Worm (Caenorhabditis elegans): ENCODE results near the gene Y46H3D.8.

The Y46H3D.8 gene

DNA sequence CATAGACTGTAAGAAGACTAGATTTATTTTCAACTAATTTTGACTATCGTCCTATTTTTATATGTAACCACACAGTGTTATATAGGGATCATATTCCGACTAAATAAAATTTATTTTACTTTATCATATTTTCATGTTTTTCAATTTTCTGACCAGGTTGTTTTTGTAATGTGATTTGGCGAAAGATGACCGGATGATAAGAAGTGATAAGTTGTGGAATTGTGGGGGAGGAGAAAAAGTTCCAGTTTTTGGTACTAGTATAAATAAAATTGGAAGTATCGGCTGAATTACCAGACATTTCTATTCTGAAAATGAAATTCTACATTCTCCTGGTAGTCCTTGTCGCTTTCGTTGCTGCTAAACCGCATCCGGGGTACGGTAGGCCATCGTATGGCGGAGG, 45.6 kb downstream of the Y46H3D.8 start, which contains the start of gene F16B4.7:
TSS of gene F16B4.7 (plus strand) at position 301 of the 400 bp plus-strand sequence.
- no peak for TF ChIP-seq unc-62 (GFP tag; optimal IDR thresholded peaks at IDR 0.05)

DNA sequence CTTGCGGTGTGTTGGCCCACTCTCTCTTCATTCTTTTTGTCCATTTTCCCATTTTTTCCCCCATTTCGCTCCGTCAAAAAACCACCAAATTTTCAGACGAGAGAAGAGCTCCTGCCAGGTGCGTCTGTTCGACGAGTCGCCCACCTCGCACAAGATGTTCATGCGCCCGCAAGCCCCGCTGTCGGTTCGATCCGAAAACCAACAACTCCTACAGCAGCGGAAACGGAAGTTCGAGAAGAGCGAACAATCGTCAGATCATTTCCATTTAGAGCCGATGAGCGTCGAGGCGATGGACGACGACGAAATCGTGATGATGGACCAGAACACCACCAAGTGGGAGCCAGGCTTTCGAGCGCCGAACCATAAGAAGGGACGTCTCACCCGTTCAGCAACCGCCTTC, 47.8 kb downstream of the Y46H3D.8 start:
- no peak for TF ChIP-seq unc-62 (GFP tag; optimal IDR thresholded peaks at IDR 0.05)
